Fruit fly (Drosophila melanogaster): ENCODE data around the gene Atg17.

Gene Atg17

DNA sequence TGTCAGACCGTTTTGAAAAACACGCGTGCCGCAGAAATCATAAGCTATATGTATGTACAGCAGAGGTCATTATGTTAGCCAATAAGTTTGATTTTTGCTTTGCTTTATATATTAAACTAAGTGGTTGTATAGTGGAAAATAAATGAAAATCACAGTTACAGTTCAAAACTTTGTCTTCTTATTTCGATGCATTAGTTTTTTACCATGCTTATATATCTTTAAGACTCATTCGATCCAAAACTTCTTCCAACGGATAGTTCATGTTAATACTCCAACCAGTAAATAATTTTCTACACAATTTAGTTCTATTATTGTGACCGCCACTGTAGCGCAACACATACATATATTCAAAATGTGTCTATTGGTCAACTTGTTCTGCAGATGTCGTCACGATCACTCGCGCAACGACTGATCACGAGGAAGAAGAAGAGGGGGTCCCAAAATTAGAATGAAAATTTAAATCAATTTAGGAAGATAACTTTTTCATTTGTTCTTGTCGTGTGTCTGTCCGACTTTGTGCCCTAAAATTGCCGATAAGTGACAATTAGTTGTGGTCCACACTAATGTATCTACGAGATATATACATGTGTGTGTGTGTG lies 36.1 kb downstream of the Atg17 start (continued):
- TF ChIP-seq cad (GFP tag; optimal IDR thresholded peaks at IDR 0.05) (no peak), Camta (GFP tag; optimal IDR thresholded peaks at IDR 0.05) (peak; percentile 36), CG33213 (GFP tag; optimal IDR thresholded peaks at IDR 0.05) (no peak), Ets97D (GFP tag; optimal IDR thresholded peaks at IDR 0.05) (no peak), Mad (GFP tag; optimal IDR thresholded peaks at IDR 0.05) (peak; percentile 4), Drgx (GFP tag; IDR thresholded peaks at IDR 0.05) (peak; percentile 30; the same call in 1 of the 2 replicates), yki (optimal IDR thresholded peaks at IDR 0.05) (no peak), CG10431 (GFP tag; optimal IDR thresholded peaks at IDR 0.05) (no peak), CG30403 (GFP tag; optimal IDR thresholded peaks at IDR 0.05) (peak; percentile 69), pita (GFP tag; optimal IDR thresholded peaks at IDR 0.05) (no peak), Aef1 (GFP tag; IDR thresholded peaks at IDR 0.05) (no peak), C15 (GFP tag; IDR thresholded peaks at IDR 0.05) (no peak), hkb (optimal IDR thresholded peaks at IDR 0.05) (no peak), hkb (GFP tag; IDR thresholded peaks at IDR 0.05) (peak; percentile 25; the same call in 1 of the 2 replicates), br (optimal IDR thresholded peaks at IDR 0.05) (no peak), Stat92E (GFP tag; optimal IDR thresholded peaks at IDR 0.05) (peak in 1 of 3 experiments; percentile 33), NFAT (GFP tag; IDR thresholded peaks at IDR 0.05) (no peak), ash1 (GFP tag; optimal IDR thresholded peaks at IDR 0.05) (no peak), mam (GFP tag; optimal IDR thresholded peaks at IDR 0.05) (peak; percentile 36), CG12071 (GFP tag; optimal IDR thresholded peaks at IDR 0.05) (no peak), ATbp (GFP tag; optimal IDR thresholded peaks at IDR 0.05) (peak; percentile 56), CG14441 (GFP tag; IDR thresholded peaks at IDR 0.05) (no peak), CG3407 (GFP tag; optimal IDR thresholded peaks at IDR 0.05) (peak; percentile 36), Nf-YA (GFP tag; IDR thresholded peaks at IDR 0.05) (peak; percentile 30; the same call in 1 of the 2 replicates), Poxn (GFP tag; IDR thresholded peaks at IDR 0.05) (no peak), Bdp1 (GFP tag; optimal IDR thresholded peaks at IDR 0.05) (no peak), gsb (GFP tag; IDR thresholded peaks at IDR 0.05) (no peak), ranshi (GFP tag; IDR thresholded peaks at IDR 0.05) (0 out of 2 replicates have a peak, but pooled peaks have one; percentile 18), MTF-1 (GFP tag; optimal IDR thresholded peaks at IDR 0.05; ENCODE audit: borderline replicate concordance) (no peak), CG4854 (GFP tag; optimal IDR thresholded peaks at IDR 0.05) (no peak), pan (optimal IDR thresholded peaks at IDR 0.05) (no peak), pan (GFP tag; optimal IDR thresholded peaks at IDR 0.05 in 1 of 2, IDR thresholded peaks at IDR 0.05 in 1 of 2) (peak in 1 of 2 experiments; percentile 45), ewg (GFP tag; optimal IDR thresholded peaks at IDR 0.05) (peak; percentile 24), CG17385 (GFP tag; optimal IDR thresholded peaks at IDR 0.05) (peak; percentile 76), CG8359 (GFP tag; optimal IDR thresholded peaks at IDR 0.05; ENCODE audit: borderline replicate concordance) (no peak), CG13424 (tag; optimal IDR thresholded peaks at IDR 0.05) (peak; percentile 82), Hmx (GFP tag; optimal IDR thresholded peaks at IDR 0.05) (no peak), CG18011 (GFP tag; optimal IDR thresholded peaks at IDR 0.05) (peak; percentile 23), Vsx1 (GFP tag; optimal IDR thresholded peaks at IDR 0.05) (no peak), CG6654 (GFP tag; optimal IDR thresholded peaks at IDR 0.05) (peak; percentile 15), CG3726 (GFP tag; IDR thresholded peaks at IDR 0.05) (no peak), croc (GFP tag; conservative IDR thresholded peaks at IDR 0.05) (peak; percentile 30; the same call in 2 of the 3 replicates), MBD-R2 (GFP tag; IDR thresholded peaks at IDR 0.05) (no peak), CG14014 (GFP tag; IDR thresholded peaks at IDR 0.05) (0 out of 2 replicates have a peak, but pooled peaks have one; percentile 10), Bteb2 (GFP tag; optimal IDR thresholded peaks at IDR 0.05) (peak; percentile 7), mirr (GFP tag; optimal IDR thresholded peaks at IDR 0.05) (peak; percentile 40), sima (GFP tag; optimal IDR thresholded peaks at IDR 0.05) (no peak), CG2678 (tag; optimal IDR thresholded peaks at IDR 0.05) (no peak), ham (GFP tag; IDR thresholded peaks at IDR 0.05) (no peak), CG17912 (GFP tag; optimal IDR thresholded peaks at IDR 0.05) (no peak), Hr51 (GFP tag; optimal IDR thresholded peaks at IDR 0.05) (peak in 1 of 2 experiments; percentile 77)
